Worm (Caenorhabditis elegans) whole organism, L2 larva: ENCODE measurements around the gene F42C5.6.

Experiments used
- F13H6.1 ChIP-seq: sonication (generic microtip); optimal IDR thresholded peaks from 2 replicates; lab custom pipeline; 2016; ENCODE audit warnings: missing genetic modification characterization, missing compliant biosample characterization
- ama-1 ChIP-seq: fragments of 150-350 bp; optimal IDR thresholded peaks from 2 replicates; lab custom pipeline; 2018; ENCODE audit warnings: inconsistent platforms
- elt-3 ChIP-seq: sonication (generic microtip); optimal IDR thresholded peaks from 2 replicates; lab custom pipeline; 2017; ENCODE audit warnings: missing biosample characterization, missing genetic modification characterization
- lin-39 ChIP-seq: fragments of 150-350 bp; optimal IDR thresholded peaks from 2 replicates; lab custom pipeline; 2014; ENCODE audit warnings: missing biosample characterization, missing genetic modification reagents, missing genetic modification characterization
- lsy-2 ChIP-seq, 2 experiments: fragments of 150-350 bp in 1 of 2; sonication (generic microtip) in 1 of 2; optimal IDR thresholded peaks; 2 replicates each; lab custom pipeline; 2014 to 2017; ENCODE audit warnings: missing biosample characterization in 2 of 2, missing genetic modification characterization in 2 of 2
- nhr-11 ChIP-seq: fragments of 150-350 bp; optimal IDR thresholded peaks from 2 replicates; lab custom pipeline; 2014; ENCODE audit warnings: missing biosample characterization, missing genetic modification characterization
- nhr-77 ChIP-seq: fragments of 150-350 bp; optimal IDR thresholded peaks from 2 replicates; lab custom pipeline; 2014; ENCODE audit warnings: missing biosample characterization, missing genetic modification characterization
- peb-1 ChIP-seq: fragments of 150-350 bp; optimal IDR thresholded peaks from 2 replicates; lab custom pipeline; 2014; ENCODE audit warnings: missing biosample characterization, missing genetic modification characterization
- unc-39 ChIP-seq: fragments of 150-350 bp; optimal IDR thresholded peaks from 2 replicates; lab custom pipeline; 2014; ENCODE audit warnings: missing biosample characterization, missing genetic modification characterization
- unc-62 ChIP-seq: fragments of 150-350 bp; optimal IDR thresholded peaks from 2 replicates; lab custom pipeline; 2014; ENCODE audit warnings: missing biosample characterization, missing genetic modification reagents, missing genetic modification characterization
- ztf-11 ChIP-seq: sonication (generic microtip); optimal IDR thresholded peaks from 2 replicates; lab custom pipeline; 2017; ENCODE audit warnings: missing biosample characterization, missing genetic modification characterization

ce11 chrIV:7263137-7263536 is 45.7 kb downstream of the F42C5.6 start, which contains the start of gene glb-2:
- TF ChIP-seq ztf-11 (tag; lab: Kevin White, UChicago) (no peak), unc-39 (tag; lab: Kevin White, UChicago) (no peak), lsy-2 (tag; optimal IDR thresholded peaks at IDR 0.05; lab: Kevin White, UChicago) (no peak), unc-62 (GFP tag; lab: Kevin White, UChicago) (no peak), nhr-77 (tag; lab: Kevin White, UChicago) (no peak), peb-1 (no peak), F13H6.1 (tag; lab: Kevin White, UChicago) (no peak), elt-3 (tag; lab: Kevin White, UChicago) (no peak), ama-1 (no peak), lin-39 (tag; lab: Kevin White, UChicago) (no peak), nhr-11 (tag; lab: Kevin White, UChicago) (no peak)
